Fruit fly (Drosophila melanogaster) whole organism, embryonic: ENCODE measurements around the gene CG7139.

Experiments used
- Asciz ChIP-seq: fragments of 200-800 bp; sonication (Bioruptor generic); optimal IDR thresholded peaks from 2 replicates; lab custom pipeline; 2017; ENCODE audit warnings: missing biosample characterization, mild to moderate bottlenecking, missing genetic modification characterization, missing genetic modification reagents
- B-H2 ChIP-seq: fragments of 200-800 bp; sonication (Bioruptor generic); optimal IDR thresholded peaks from 2 replicates; lab custom pipeline; 2018; ENCODE audit warnings: missing biosample characterization, mild to moderate bottlenecking, missing genetic modification characterization
- CG10274 ChIP-seq: fragments of 200-800 bp; sonication (Bioruptor generic); optimal IDR thresholded peaks from 3 replicates; lab custom pipeline; 2017; ENCODE audit warnings: missing biosample characterization, mild to moderate bottlenecking, missing genetic modification characterization
- CG11504 ChIP-seq: fragments of 200-800 bp; sonication (Bioruptor generic); optimal IDR thresholded peaks from 3 replicates; lab custom pipeline; 2019; ENCODE audit warnings: missing biosample characterization, mild to moderate bottlenecking, missing genetic modification characterization, moderate library complexity
- CG12104 ChIP-seq: fragments of 200-800 bp; sonication (Bioruptor generic); optimal IDR thresholded peaks from 3 replicates; lab custom pipeline; 2016; ENCODE audit warnings: missing biosample characterization, missing genetic modification characterization
- CG12744 ChIP-seq: fragments of 200-800 bp; sonication (Bioruptor generic); optimal IDR thresholded peaks from 2 replicates; lab custom pipeline; 2016; ENCODE audit warnings: missing biosample characterization, missing genetic modification characterization
- CG13894 ChIP-seq: fragments of 200-800 bp; sonication (Bioruptor generic); optimal IDR thresholded peaks from 3 replicates; lab custom pipeline; 2018; ENCODE audit warnings: missing biosample characterization, mild to moderate bottlenecking, missing genetic modification characterization, moderate library complexity
- CG15514 ChIP-seq: fragments of 200-800 bp; sonication (Bioruptor generic); optimal IDR thresholded peaks from 3 replicates; lab custom pipeline; 2017; ENCODE audit warnings: missing biosample characterization, missing genetic modification characterization, mild to moderate bottlenecking, moderate library complexity, missing genetic modification reagents
- CG1603 ChIP-seq: fragments of 200-800 bp; sonication (Bioruptor generic); optimal IDR thresholded peaks from 2 replicates; lab custom pipeline; 2019; ENCODE audit warnings: missing biosample characterization, mild to moderate bottlenecking, missing genetic modification characterization, moderate library complexity
- CG17568 ChIP-seq: fragments of 200-800 bp; sonication (Bioruptor generic); optimal IDR thresholded peaks from 2 replicates; lab custom pipeline; 2018; ENCODE audit warnings: missing biosample characterization, mild to moderate bottlenecking, missing genetic modification characterization, moderate library complexity
- CG32532 ChIP-seq: fragments of 200-800 bp; sonication (Bioruptor generic); IDR thresholded peaks from 2 replicates; pipeline ENCODE4 v1.3.6; 2022; ENCODE audit warnings: missing biosample characterization, missing genetic modification characterization
- CG4282 ChIP-seq: fragments of 200-800 bp; sonication (Bioruptor generic); optimal IDR thresholded peaks from 2 replicates; lab custom pipeline; 2016; ENCODE audit warnings: missing biosample characterization, missing genetic modification characterization
- CG6791 ChIP-seq: fragments of 200-800 bp; sonication (Bioruptor generic); IDR thresholded peaks from 3 replicates; pipeline ENCODE4 v1.3.6; 2022; ENCODE audit warnings: missing biosample characterization, missing genetic modification characterization; ENCODE audit not compliant: partially characterized antibody
- CG7556 ChIP-seq: fragments of 200-800 bp; sonication (Bioruptor generic); optimal IDR thresholded peaks from 2 replicates; lab custom pipeline; 2017; ENCODE audit warnings: missing biosample characterization, mild to moderate bottlenecking, missing genetic modification characterization
- CG8478 ChIP-seq: fragments of >200 bp; optimal IDR thresholded peaks from 2 replicates; lab custom pipeline; 2018
- CG9797 ChIP-seq: fragments of 200-800 bp; sonication (Bioruptor generic); optimal IDR thresholded peaks from 3 replicates; lab custom pipeline; 2018; ENCODE audit warnings: missing biosample characterization, mild to moderate bottlenecking, missing genetic modification characterization
- Chrac-16 ChIP-seq: fragments of 200-800 bp; sonication (Bioruptor generic); optimal IDR thresholded peaks from 3 replicates; lab custom pipeline; 2016; ENCODE audit warnings: missing biosample characterization, missing genetic modification characterization
- CkIIα-i1 ChIP-seq: fragments of 200-800 bp; sonication (Bioruptor generic); IDR thresholded peaks from 2 replicates; pipeline ENCODE4 v1.3.6; 2022; ENCODE audit warnings: missing biosample characterization, missing genetic modification characterization
- Doc2 ChIP-seq: fragments of 200-800 bp; sonication (Bioruptor generic); IDR thresholded peaks from 2 replicates; pipeline ENCODE4 v1.3.6; 2022; ENCODE audit warnings: missing biosample characterization, missing genetic modification characterization
- Doc3 ChIP-seq: fragments of 200-800 bp; sonication (Bioruptor generic); IDR thresholded peaks from 3 replicates; pipeline ENCODE4 v1.3.6; 2022; ENCODE audit warnings: missing biosample characterization, missing genetic modification characterization; ENCODE audit not compliant: partially characterized antibody
- Drgx ChIP-seq: fragments of 200-800 bp; sonication (Bioruptor generic); IDR thresholded peaks from 2 replicates; pipeline ENCODE4 v1.3.6; 2022; ENCODE audit warnings: missing biosample characterization, missing genetic modification characterization
- E2f2 ChIP-seq: fragments of 200-800 bp; sonication (Bioruptor generic); IDR thresholded peaks from 2 replicates; pipeline ENCODE4 v1.3.6; 2022; ENCODE audit warnings: missing biosample characterization, missing genetic modification characterization
- Fer1 ChIP-seq: fragments of 200-800 bp; sonication (Bioruptor generic); optimal IDR thresholded peaks from 2 replicates; lab custom pipeline; 2017; ENCODE audit warnings: missing biosample characterization, mild to moderate bottlenecking, missing genetic modification characterization
- Kr ChIP-seq: fragments of 200-800 bp; sonication (Bioruptor generic); optimal IDR thresholded peaks from 2 replicates; lab custom pipeline; 2017; ENCODE audit warnings: missing biosample characterization, mild to moderate bottlenecking, missing genetic modification characterization
- MESR4 ChIP-seq: fragments of 200-800 bp; sonication (Bioruptor generic); optimal IDR thresholded peaks from 2 replicates; lab custom pipeline; 2018; ENCODE audit warnings: missing biosample characterization, mild to moderate bottlenecking, missing genetic modification characterization, moderate library complexity
- Med ChIP-seq: fragments of 200-800 bp; sonication (Bioruptor generic); peaks from one replicate; lab custom pipeline; 2016; ENCODE audit warnings: missing biosample characterization, missing genetic modification characterization, mild to moderate bottlenecking, inconsistent platforms, moderate library complexity
- Nf-YA ChIP-seq: fragments of 200-800 bp; sonication (Bioruptor generic); IDR thresholded peaks from 2 replicates; pipeline ENCODE4 v1.3.6; 2022; ENCODE audit warnings: missing biosample characterization, missing genetic modification characterization
- Opbp ChIP-seq: fragments of 200-800 bp; sonication (Bioruptor generic); IDR thresholded peaks from 3 replicates; pipeline ENCODE4 v1.3.6; 2022; ENCODE audit warnings: missing biosample characterization, missing genetic modification characterization; ENCODE audit not compliant: partially characterized antibody
- Ravus ChIP-seq: fragments of 200-800 bp; sonication (Bioruptor generic); IDR thresholded peaks from 2 replicates; pipeline ENCODE4 v1.3.6; 2022; ENCODE audit warnings: missing biosample characterization, missing genetic modification characterization
- Six4 ChIP-seq: fragments of 200-800 bp; sonication (Bioruptor generic); optimal IDR thresholded peaks from 2 replicates; lab custom pipeline; 2016; ENCODE audit warnings: missing biosample characterization, missing genetic modification characterization
- aop ChIP-seq: fragments of 200-800 bp; sonication (Bioruptor generic); IDR thresholded peaks from 2 replicates; pipeline ENCODE4 v1.3.6; 2022; ENCODE audit warnings: missing biosample characterization, missing genetic modification characterization
- bbx ChIP-seq: fragments of 200-800 bp; sonication (Bioruptor generic); IDR thresholded peaks from 2 replicates; pipeline ENCODE4 v1.3.6; 2022; ENCODE audit warnings: missing biosample characterization, missing genetic modification characterization; ENCODE audit not compliant: partially characterized antibody
- chinmo ChIP-seq: fragments of 200-800 bp; sonication (Bioruptor generic); IDR thresholded peaks from 4 replicates; pipeline ENCODE4 v1.3.6; 2022; ENCODE audit warnings: missing biosample characterization, missing genetic modification characterization; ENCODE audit not compliant: partially characterized antibody
- crc ChIP-seq: fragments of 200-800 bp; sonication (Bioruptor generic); optimal IDR thresholded peaks from 2 replicates; lab custom pipeline; 2016; ENCODE audit warnings: missing biosample characterization, missing genetic modification characterization
- crol ChIP-seq: fragments of 200-800 bp; sonication (Bioruptor generic); IDR thresholded peaks from 2 replicates; pipeline ENCODE4 v1.3.6; 2022; ENCODE audit warnings: missing biosample characterization, missing genetic modification characterization
- disco-r ChIP-seq: fragments of 200-800 bp; sonication (Bioruptor generic); optimal IDR thresholded peaks from 2 replicates; lab custom pipeline; 2016; ENCODE audit warnings: missing biosample characterization, missing genetic modification characterization
- dysf ChIP-seq: fragments of 200-800 bp; sonication (Bioruptor generic); IDR thresholded peaks from 3 replicates; pipeline ENCODE4 v1.3.6; 2022; ENCODE audit warnings: missing biosample characterization, missing genetic modification characterization
- hbn ChIP-seq: fragments of 200-800 bp; sonication (Bioruptor generic); IDR thresholded peaks from 2 replicates; pipeline ENCODE4 v1.3.6; 2022; ENCODE audit warnings: missing biosample characterization, missing genetic modification characterization; ENCODE audit not compliant: partially characterized antibody
- hth ChIP-seq: fragments of >200 bp; optimal IDR thresholded peaks from 2 replicates; lab custom pipeline; 2017; ENCODE audit warnings: inconsistent platforms
- klu ChIP-seq: fragments of 200-800 bp; sonication (Bioruptor generic); IDR thresholded peaks from 2 replicates; pipeline ENCODE4 v1.3.6; 2022; ENCODE audit warnings: missing biosample characterization, missing genetic modification characterization
- lbe ChIP-seq: fragments of 200-800 bp; sonication (Bioruptor generic); optimal IDR thresholded peaks from 2 replicates; lab custom pipeline; 2016; ENCODE audit warnings: missing biosample characterization, mild to moderate bottlenecking, missing genetic modification characterization
- mld ChIP-seq: fragments of 200-800 bp; sonication (Bioruptor generic); IDR thresholded peaks from 3 replicates; pipeline ENCODE4 v1.3.6; 2022; ENCODE audit warnings: missing biosample characterization, missing genetic modification characterization; ENCODE audit not compliant: partially characterized antibody
- nmo ChIP-seq: fragments of 200-800 bp; sonication (Bioruptor generic); optimal IDR thresholded peaks from 2 replicates; lab custom pipeline; 2018; ENCODE audit warnings: missing biosample characterization, mild to moderate bottlenecking, missing genetic modification characterization, moderate library complexity
- odd ChIP-seq: fragments of 200-800 bp; sonication (Bioruptor generic); optimal IDR thresholded peaks from 2 replicates; lab custom pipeline; 2017; ENCODE audit warnings: missing biosample characterization, mild to moderate bottlenecking, missing genetic modification characterization
- row ChIP-seq: fragments of 200-800 bp; sonication (Bioruptor generic); IDR thresholded peaks from 3 replicates; pipeline ENCODE4 v1.3.6; 2022; ENCODE audit warnings: missing biosample characterization, missing genetic modification characterization
- sens ChIP-seq: fragments of 200-800 bp; sonication (Bioruptor generic); peaks from one replicate; lab custom pipeline; 2016; ENCODE audit warnings: missing biosample characterization, missing genetic modification characterization
- sna ChIP-seq: fragments of 200-800 bp; sonication (Bioruptor generic); IDR thresholded peaks from 2 replicates; pipeline ENCODE4 v1.3.6; 2022; ENCODE audit warnings: missing biosample characterization, missing genetic modification characterization; ENCODE audit not compliant: partially characterized antibody
- stwl ChIP-seq: fragments of 200-800 bp; sonication (Bioruptor generic); optimal IDR thresholded peaks from 3 replicates; lab custom pipeline; 2018; ENCODE audit warnings: missing biosample characterization, mild to moderate bottlenecking, missing genetic modification characterization, moderate library complexity
- tin ChIP-seq: fragments of 200-800 bp; sonication (Bioruptor generic); optimal IDR thresholded peaks from 3 replicates; lab custom pipeline; 2016; ENCODE audit warnings: missing biosample characterization, missing genetic modification characterization
- tll ChIP-seq, 2 experiments: fragments of 200-800 bp in 1 of 2; fragments of >200 bp in 1 of 2; sonication (Bioruptor generic) in 1 of 2; optimal IDR thresholded peaks; 2 replicates each; lab custom pipeline; 2017 to 2019; ENCODE audit warnings: missing biosample characterization in 2 of 2, missing genetic modification characterization in 2 of 2, mild to moderate bottlenecking in 1 of 2, moderate library complexity in 1 of 2

The CG7139 gene

DNA sequence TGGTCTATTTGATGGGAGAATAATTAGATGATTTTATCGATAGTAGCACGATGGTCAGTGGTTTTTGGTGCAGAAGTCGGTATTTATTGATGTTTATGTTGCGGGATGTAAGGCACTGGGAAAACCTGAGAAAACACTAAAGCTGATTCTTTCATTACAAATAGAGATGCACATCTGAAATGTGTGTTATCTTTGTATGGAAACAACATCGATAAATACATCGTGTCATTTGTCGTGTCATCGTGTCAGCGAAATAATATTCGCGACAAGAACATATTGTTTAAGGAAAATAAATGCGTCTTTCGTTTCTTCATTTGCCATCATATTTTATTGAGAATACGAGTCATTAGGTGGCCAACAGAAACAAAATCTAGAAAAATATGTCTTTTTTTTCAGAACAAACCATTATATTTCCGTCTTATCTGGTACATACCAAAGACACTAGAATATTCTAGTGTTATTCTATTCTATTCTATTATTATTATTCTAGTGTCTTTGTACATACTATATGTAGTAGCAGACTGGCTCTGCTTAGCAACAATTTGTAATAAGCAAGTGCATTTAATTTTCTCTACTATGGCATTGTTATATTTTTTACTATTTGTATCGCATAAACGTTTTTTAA lies 2.8 kb upstream of the CG7139 start, which contains the start of gene CG7133 (continued):
- TF ChIP-seq MESR4 (GFP tag; lab: Kevin White, UChicago) (peak; percentile 59), dysf (no peak), mld (GFP tag; lab: Robert Waterston, UW) (peak; percentile 79), odd (GFP tag; lab: Kevin White, UChicago) (no peak), sens (GFP tag; lab: Kevin White, UChicago) (peak; percentile 67), CG6791 (GFP tag; lab: Robert Waterston, UW) (peak; percentile 88), Kr (GFP tag; lab: Kevin White, UChicago) (no peak), CG7556 (GFP tag; lab: Kevin White, UChicago) (no peak), crol (GFP tag; lab: Robert Waterston, UW) (no peak), CG4282 (GFP tag; lab: Kevin White, UChicago) (no peak), E2f2 (GFP tag; lab: Robert Waterston, UW) (peak; percentile 45; the same call in 1 of the 2 replicates), bbx (GFP tag; lab: Robert Waterston, UW) (peak; percentile 91), klu (GFP tag; lab: Robert Waterston, UW) (no peak), Doc2 (GFP tag; lab: Robert Waterston, UW) (no peak), chinmo (peak; percentile 71; the same call in 1 of the 4 replicates), stwl (tag; lab: Kevin White, UChicago) (peak; percentile 83), crc (no peak), CG17568 (GFP tag; lab: Kevin White, UChicago) (no peak), sna (GFP tag; lab: Robert Waterston, UW) (peak; percentile 90), Fer1 (GFP tag; lab: Kevin White, UChicago) (no peak), Nf-YA (no peak), lbe (GFP tag; lab: Kevin White, UChicago) (peak; percentile 2), CG8478 (lab: Kevin White, UChicago) (no peak)

DNA sequence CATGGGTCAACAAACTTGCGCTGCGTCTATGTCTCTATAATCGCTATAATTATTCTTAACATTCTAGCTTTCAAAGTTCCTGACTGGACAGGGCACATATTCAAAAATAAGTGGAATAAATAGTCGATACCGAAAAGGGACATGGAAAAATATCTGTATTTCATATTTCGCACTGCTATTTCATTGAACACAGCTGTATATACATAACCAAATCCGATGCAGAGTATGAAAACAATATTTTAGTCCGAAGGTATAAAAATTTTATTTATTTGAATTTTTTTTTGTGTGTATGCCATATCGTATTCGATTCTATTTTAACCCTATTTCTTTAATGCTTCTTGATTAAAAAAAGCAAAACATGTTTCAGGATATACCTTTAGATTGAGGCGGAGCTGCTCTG lies 1.2 kb upstream of the CG7139 start:
- TF ChIP-seq Asciz (GFP tag; lab: Kevin White, UChicago) (no peak), CG10274 (GFP tag; lab: Kevin White, UChicago) (no peak), CG12104 (GFP tag; lab: Kevin White, UChicago) (no peak), Opbp (GFP tag; lab: Robert Waterston, UW) (no peak), hth (lab: Kevin White, UChicago) (no peak), tll (GFP tag; optimal IDR thresholded peaks at IDR 0.05; lab: Kevin White, UChicago) (no peak), Doc3 (GFP tag; lab: Robert Waterston, UW) (no peak), disco-r (GFP tag; lab: Kevin White, UChicago) (no peak), CG13894 (no peak), row (GFP tag; lab: Robert Waterston, UW) (0 out of 3 replicates have a peak, but pooled peaks have one; percentile 36), CG15514 (GFP tag; lab: Kevin White, UChicago) (no peak), Ravus (no peak), lbe (GFP tag; lab: Kevin White, UChicago) (no peak), Chrac-16 (GFP tag; lab: Kevin White, UChicago) (no peak), tin (GFP tag; lab: Kevin White, UChicago) (no peak), Drgx (GFP tag; lab: Robert Waterston, UW) (no peak), CG32532 (GFP tag; lab: Robert Waterston, UW) (0 out of 2 replicates have a peak, but pooled peaks have one; percentile 17), Med (GFP tag; lab: Kevin White, UChicago) (peak; percentile 47), CkIIα-i1 (no peak), hbn (GFP tag; lab: Robert Waterston, UW) (no peak), B-H2 (GFP tag; lab: Kevin White, UChicago) (no peak), CG11504 (no peak), CG1603 (tag; lab: Kevin White, UChicago) (peak; percentile 1), CG12744 (GFP tag; lab: Kevin White, UChicago) (no peak), aop (GFP tag; lab: Robert Waterston, UW) (no peak), nmo (GFP tag; lab: Kevin White, UChicago) (no peak), CG9797 (no peak), Six4 (GFP tag; lab: Kevin White, UChicago) (no peak)
